Worm (Caenorhabditis elegans) whole organism, L4 larva: ENCODE measurements around the gene gly-20.

Source experiments
- D1046.2 ChIP-seq: fragments of 200-800 bp; sonication (Bioruptor generic); IDR thresholded peaks from 2 replicates; pipeline ENCODE4 v1.3.6; 2022; ENCODE audit warnings: missing genetic modification characterization, missing compliant biosample characterization
- F44E2.7 ChIP-seq: fragments of 200-800 bp; sonication (Bioruptor generic); IDR thresholded peaks from 2 replicates; pipeline ENCODE4 v2.1.2; 2022; ENCODE audit warnings: missing genetic modification characterization, missing compliant biosample characterization
- T26A8.4 ChIP-seq: fragments of 200-800 bp; sonication (Bioruptor generic); IDR thresholded peaks from 2 replicates; pipeline ENCODE4 v1.3.6; 2022; ENCODE audit warnings: missing genetic modification characterization, missing compliant biosample characterization
- ZK337.2 ChIP-seq: fragments of 200-800 bp; sonication (Bioruptor generic); IDR thresholded peaks from 2 replicates; pipeline ENCODE4 v1.3.6; 2022; ENCODE audit warnings: missing genetic modification reagents, missing genetic modification characterization, missing compliant biosample characterization
- aly-2 ChIP-seq: sonication (generic microtip); optimal IDR thresholded peaks from 2 replicates; lab custom pipeline; 2018; ENCODE audit warnings: missing biosample characterization, missing genetic modification characterization
- ama-1 ChIP-seq: fragments of 150-350 bp; optimal IDR thresholded peaks from 2 replicates; lab custom pipeline; 2014; ENCODE audit warnings: inconsistent platforms, mixed read lengths
- ceh-28 ChIP-seq: fragments of 150-350 bp; optimal IDR thresholded peaks from 2 replicates; lab custom pipeline; 2014; ENCODE audit warnings: missing biosample characterization, missing genetic modification reagents, missing genetic modification characterization
- ces-1 ChIP-seq: fragments of 150-350 bp; sonication (generic microtip); optimal IDR thresholded peaks from 4 replicates; lab custom pipeline; 2014; ENCODE audit warnings: missing biosample characterization, missing genetic modification reagents, missing genetic modification characterization
- cey-2 ChIP-seq: sonication (generic microtip); optimal IDR thresholded peaks from 3 replicates; lab custom pipeline; 2017; ENCODE audit warnings: missing genetic modification characterization, mild to moderate bottlenecking, missing compliant biosample characterization, antibody characterized with exemption, borderline replicate concordance; ENCODE audit not compliant: insufficient read depth
- ctbp-1 ChIP-seq: fragments of 200-800 bp; sonication (Bioruptor generic); IDR thresholded peaks from 2 replicates; pipeline ENCODE4 v1.3.6; 2022; ENCODE audit warnings: missing genetic modification reagents, missing genetic modification characterization, missing compliant biosample characterization
- daf-19 ChIP-seq: fragments of 200-800 bp; sonication (Bioruptor generic); conservative IDR thresholded peaks from 2 replicates; pipeline ENCODE4 v1.3.6; 2022; ENCODE audit warnings: missing genetic modification characterization, missing compliant biosample characterization
- dpl-1 ChIP-seq: fragments of 150-350 bp; optimal IDR thresholded peaks from 2 replicates; lab custom pipeline; 2014; ENCODE audit warnings: missing biosample characterization, missing genetic modification reagents, missing genetic modification characterization
- egl-27 ChIP-seq: sonication (generic microtip); optimal IDR thresholded peaks from 3 replicates; lab custom pipeline; 2017; ENCODE audit warnings: missing biosample characterization, missing genetic modification reagents, missing genetic modification characterization
- gei-8 ChIP-seq: fragments of 200-800 bp; sonication (Bioruptor generic); optimal IDR thresholded peaks from 2 replicates; lab custom pipeline; 2018; ENCODE audit warnings: mild to moderate bottlenecking, missing genetic modification characterization, missing compliant biosample characterization
- hlh-11 ChIP-seq: fragments of 200-800 bp; sonication (Bioruptor generic); optimal IDR thresholded peaks from 2 replicates; lab custom pipeline; 2018; ENCODE audit warnings: mild to moderate bottlenecking, missing genetic modification characterization, missing compliant biosample characterization
- hlh-30 ChIP-seq: sonication (generic microtip); optimal IDR thresholded peaks from 2 replicates; lab custom pipeline; 2017; ENCODE audit warnings: antibody characterized with exemption, mild to moderate bottlenecking, missing genetic modification characterization, missing compliant biosample characterization; ENCODE audit not compliant: insufficient read depth
- hmg-1.1 ChIP-seq: fragments of 200-800 bp; sonication (Bioruptor generic); IDR thresholded peaks from 2 replicates; pipeline ENCODE4 v1.3.6; 2022; ENCODE audit warnings: missing genetic modification reagents, missing genetic modification characterization, missing compliant biosample characterization
- lin-38 ChIP-seq: fragments of 200-800 bp; sonication (Bioruptor generic); IDR thresholded peaks from 2 replicates; pipeline ENCODE4 v1.3.6; 2022; ENCODE audit warnings: missing genetic modification reagents, missing genetic modification characterization, missing compliant biosample characterization
- mes-2 ChIP-seq: sonication (generic microtip); optimal IDR thresholded peaks from 2 replicates; lab custom pipeline; 2016; ENCODE audit warnings: missing genotype, mild to moderate bottlenecking, missing genetic modification characterization, missing compliant biosample characterization; ENCODE audit not compliant: poor library complexity, severe bottlenecking
- nhr-28 ChIP-seq: fragments of 150-350 bp; optimal IDR thresholded peaks from 2 replicates; lab custom pipeline; 2014; ENCODE audit warnings: missing biosample characterization, missing genetic modification characterization
- nhr-41 ChIP-seq: fragments of 200-800 bp; sonication (Bioruptor generic); IDR thresholded peaks from 2 replicates; pipeline ENCODE4 v1.3.6; 2022; ENCODE audit warnings: missing genetic modification reagents, missing genetic modification characterization, missing compliant biosample characterization
- nhr-77 ChIP-seq: fragments of 150-350 bp; optimal IDR thresholded peaks from 2 replicates; lab custom pipeline; 2014; ENCODE audit warnings: missing biosample characterization, missing genetic modification characterization
- sdz-12 ChIP-seq: fragments of 200-800 bp; sonication (Bioruptor generic); optimal IDR thresholded peaks from 2 replicates; lab custom pipeline; 2018; ENCODE audit warnings: mild to moderate bottlenecking, missing genetic modification characterization, missing compliant biosample characterization
- skn-1 ChIP-seq: fragments of 150-350 bp; optimal IDR thresholded peaks from 2 replicates; lab custom pipeline; 2014; ENCODE audit warnings: missing biosample characterization, missing genetic modification characterization
- snpc-4 ChIP-seq: fragments of 150-350 bp; optimal IDR thresholded peaks from 2 replicates; lab custom pipeline; 2014; ENCODE audit warnings: missing biosample characterization, missing genetic modification characterization
- spr-1 ChIP-seq: sonication (generic microtip); optimal IDR thresholded peaks from 2 replicates; lab custom pipeline; 2016; ENCODE audit warnings: mild to moderate bottlenecking, missing genetic modification characterization, missing compliant biosample characterization
- spr-3 ChIP-seq: fragments of 200-800 bp; sonication (Bioruptor generic); optimal IDR thresholded peaks from 2 replicates; lab custom pipeline; 2018; ENCODE audit warnings: mild to moderate bottlenecking, missing genetic modification characterization, missing compliant biosample characterization
- tag-97 ChIP-seq: fragments of 200-800 bp; sonication (Bioruptor generic); IDR thresholded peaks from 2 replicates; pipeline ENCODE4 v1.3.6; 2022; ENCODE audit warnings: missing genetic modification characterization, missing compliant biosample characterization
- tra-1 ChIP-seq: fragments of 200-800 bp; sonication (Bioruptor generic); IDR thresholded peaks from 2 replicates; pipeline ENCODE4 v1.3.6; 2022; ENCODE audit warnings: missing genetic modification reagents, missing genetic modification characterization, missing compliant biosample characterization
- unc-130 ChIP-seq: sonication (generic microtip); optimal IDR thresholded peaks from 2 replicates; lab custom pipeline; 2016; ENCODE audit warnings: missing genetic modification reagents, missing genetic modification characterization, missing compliant biosample characterization
- unc-62 ChIP-seq, 3 experiments: fragments of 150-350 bp in 1 of 3; sonication (generic microtip); optimal IDR thresholded peaks in 2 of 3; peaks in 1 of 3; 1 replicate in 1 of 3; 2 replicates in 2 of 3; lab custom pipeline; 2014 to 2017; ENCODE audit warnings: missing biosample characterization in 3 of 3, missing genetic modification characterization in 3 of 3, missing genetic modification reagents in 3 of 3, missing genotype in 1 of 3
- zfp-2 ChIP-seq: sonication (generic microtip); optimal IDR thresholded peaks from 2 replicates; lab custom pipeline; 2016; ENCODE audit warnings: mild to moderate bottlenecking, missing genetic modification characterization, missing compliant biosample characterization
- zfp-3 ChIP-seq: fragments of 200-800 bp; sonication (Bioruptor generic); conservative IDR thresholded peaks from 2 replicates; pipeline ENCODE4 v1.3.6; 2022; ENCODE audit warnings: missing genetic modification reagents, missing genetic modification characterization, missing compliant biosample characterization
- zip-11 ChIP-seq: fragments of 200-800 bp; sonication (Bioruptor generic); IDR thresholded peaks from 2 replicates; pipeline ENCODE4 v1.3.6; 2022; ENCODE audit warnings: missing genetic modification characterization, missing compliant biosample characterization
- ztf-7 ChIP-seq: fragments of 150-350 bp; optimal IDR thresholded peaks from 2 replicates; lab custom pipeline; 2014; ENCODE audit warnings: missing biosample characterization, missing genetic modification characterization

Gene gly-20

ce11 chrV:11294393-11294792 lies 12.0 kb downstream of the gly-20 start, which contains the start of gene T03F7.6:
TSS of gene T03F7.6 (plus strand) at chrV:11294693.
- TF ChIP-seq ama-1 (lab: Kevin White, UChicago) = no peak
- TF ChIP-seq ZK337.2 (GFP tag; lab: Robert Waterston, UW) = no peak
- TF ChIP-seq lin-38 (GFP tag; lab: Robert Waterston, UW) = no peak
- no peak for TF ChIP-seq zfp-3 (GFP tag; lab: Robert Waterston, UW)
- no peak for TF ChIP-seq zip-11 (GFP tag; lab: Robert Waterston, UW)
- TF ChIP-seq sdz-12 (GFP tag; lab: Kevin White, UChicago) = no peak
- no peak for TF ChIP-seq hlh-11
- TF ChIP-seq zfp-2 (tag; lab: Kevin White, UChicago) = no peak
- no peak for TF ChIP-seq unc-130 (GFP tag; lab: Kevin White, UChicago)
- TF ChIP-seq gei-8 (GFP tag; lab: Kevin White, UChicago) = no peak
- no peak for TF ChIP-seq aly-2 (tag; lab: Kevin White, UChicago)

ce11 chrV:11298632-11299031 lies 16.3 kb downstream of the gly-20 start, which contains the start of gene T03F7.5:
TSS of gene T03F7.5 (minus strand) at chrV:11298732.
- TF ChIP-seq snpc-4 (tag; lab: Kevin White, UChicago) (no peak), spr-3 (no peak), ama-1 (lab: Kevin White, UChicago) (no peak), F44E2.7 (GFP tag; lab: Robert Waterston, UW) (no peak), skn-1 (tag; lab: Kevin White, UChicago) (no peak), D1046.2 (GFP tag; lab: Robert Waterston, UW) (no peak), hmg-1.1 (no peak), ctbp-1 (GFP tag; lab: Robert Waterston, UW) (no peak), nhr-41 (GFP tag; lab: Robert Waterston, UW) (no peak), ztf-7 (tag; lab: Kevin White, UChicago) (no peak), ces-1 (GFP tag; lab: Kevin White, UChicago) (no peak), hlh-30 (tag; lab: Kevin White, UChicago) (no peak), aly-2 (tag; lab: Kevin White, UChicago) (no peak), spr-1 (tag; lab: Kevin White, UChicago) (no peak), mes-2 (tag; lab: Kevin White, UChicago) (no peak), cey-2 (tag; lab: Kevin White, UChicago) (no peak), T26A8.4 (GFP tag; lab: Robert Waterston, UW) (no peak), egl-27 (tag; lab: Kevin White, UChicago) (no peak), lin-38 (GFP tag; lab: Robert Waterston, UW) (no peak)

ce11 chrV:11299406-11299805 lies 17.0 kb downstream of the gly-20 start:
- TF ChIP-seq unc-62 (GFP tag; optimal IDR thresholded peaks at IDR 0.05 in 1 of 2; lab: Kevin White, UChicago) = no peak
- no peak for TF ChIP-seq unc-62 (tag; optimal IDR thresholded peaks at IDR 0.05; lab: Kevin White, UChicago)
- TF ChIP-seq tra-1 (GFP tag; lab: Robert Waterston, UW) = no peak
- TF ChIP-seq daf-19 (GFP tag; lab: Robert Waterston, UW) = no peak
- peak; percentile 67 for TF ChIP-seq nhr-28
- TF ChIP-seq dpl-1 (GFP tag; lab: Kevin White, UChicago) = no peak
- peak; percentile 6 for TF ChIP-seq nhr-77
- TF ChIP-seq, all 104 proteins: peak for 2

- TF ChIP-seq tag-97 (GFP tag; lab: Robert Waterston, UW) = no peak
- no peak for TF ChIP-seq ceh-28 (tag; lab: Kevin White, UChicago)
- TF ChIP-seq unc-62 (GFP tag; optimal IDR thresholded peaks at IDR 0.05 in 1 of 2; lab: Kevin White, UChicago) = peak in 1 of 2 experiments; percentile 42
- no peak for TF ChIP-seq unc-62 (tag; optimal IDR thresholded peaks at IDR 0.05; lab: Kevin White, UChicago)
These were observed 18.2 kb downstream of the gly-20 start, which contains the start of gene srh-47 for ce11 chrV:11300539-11300938. TSS of gene srh-47 (minus strand) at chrV:11300639.
